Fruit fly (Drosophila melanogaster) S2 (cell line): Measurements from ENCODE around the gene kat-60L1.

Experiments
- CG8478 ChIP-seq: fragments of >200 bp; optimal IDR thresholded peaks from 2 replicates; lab custom pipeline; 2018
- CTCF ChIP-seq, 2 experiments: fragments of >200 bp; optimal IDR thresholded peaks; 2 replicates each; lab custom pipeline; 2018

Gene kat-60L1

dm6 chr3R:5789025-5789953 is 7.7 kb downstream of the kat-60L1 start, which contains the start of the genes Hat1 and Rpn5:
Gene Hat1, minus strand, starts transcription at chr3R:5789384.
Gene Rpn5, plus strand, starts transcription at chr3R:5789493.
- TF ChIP-seq CG8478 (lab: Kevin White, UChicago) (no peak), CTCF (optimal IDR thresholded peaks at IDR 0.05; lab: Kevin White, UChicago) (no peak)

dm6 chr3R:5791497-5791896 is 9.9 kb downstream of the kat-60L1 start, which contains the start of gene Hpf1:
Gene Hpf1, plus strand, starts transcription at chr3R:5791879.
- TF ChIP-seq CG8478 (lab: Kevin White, UChicago) (no peak), CTCF (optimal IDR thresholded peaks at IDR 0.05; lab: Kevin White, UChicago) (no peak)

dm6 chr3R:5794267-5795089 is 12.9 kb downstream of the kat-60L1 start, which contains the start of the genes PSMG1 and CG10979:
Gene PSMG1, minus strand, starts transcription at chr3R:5794317.
Gene CG10979, plus strand, starts transcription at chr3R:5794705.
- TF ChIP-seq CG8478 (lab: Kevin White, UChicago) (no peak), CTCF (optimal IDR thresholded peaks at IDR 0.05; lab: Kevin White, UChicago) (no peak)

dm6 chr3R:5797709-5798108 is 16.1 kb downstream of the kat-60L1 start:
- TF ChIP-seq CTCF (optimal IDR thresholded peaks at IDR 0.05; lab: Kevin White, UChicago) (no peak), CG8478 (lab: Kevin White, UChicago) (no peak)

DNA sequence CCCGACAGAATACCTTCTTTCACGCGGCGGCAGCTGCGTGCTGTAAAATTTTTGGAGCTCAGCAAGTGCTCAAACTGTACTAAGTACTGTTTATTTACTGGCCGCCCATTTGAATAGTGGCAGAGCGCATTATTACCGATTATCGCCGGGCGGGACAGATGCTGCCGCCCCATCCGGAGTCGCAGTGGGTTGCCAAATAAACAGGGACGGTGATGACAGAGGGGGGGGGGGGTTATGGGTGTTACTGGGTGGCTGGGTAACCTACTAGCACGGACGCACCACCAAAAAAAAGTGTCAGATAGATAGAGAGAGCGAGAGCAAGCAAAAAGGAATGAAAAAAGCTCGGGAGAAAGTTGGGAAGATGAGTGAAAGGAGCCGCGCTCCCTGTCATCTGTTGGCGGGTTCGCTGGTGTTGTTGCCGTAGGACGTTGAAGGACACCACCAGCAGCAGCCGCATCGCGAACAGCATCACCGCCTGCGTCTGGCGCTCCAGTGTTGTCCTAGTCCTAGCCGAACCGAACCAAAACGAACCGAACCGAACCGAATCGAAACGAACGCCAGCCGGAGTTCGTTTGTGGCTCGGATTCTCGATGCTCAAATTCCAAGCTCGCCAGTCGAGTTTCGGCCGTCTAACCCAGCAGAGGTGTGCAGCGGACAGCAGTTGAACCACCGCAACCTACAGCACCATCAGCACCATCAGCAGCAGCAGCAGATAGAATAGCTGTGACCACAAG is 20.3 kb downstream of the kat-60L1 start, which contains the start of gene CG11000:
TSS of gene CG11000 (plus strand) at position 626 of the 734 bp plus-strand sequence.
- no peak for TF ChIP-seq CTCF (optimal IDR thresholded peaks at IDR 0.05; lab: Kevin White, UChicago)
- TF ChIP-seq CG8478 (lab: Kevin White, UChicago): no peak

DNA sequence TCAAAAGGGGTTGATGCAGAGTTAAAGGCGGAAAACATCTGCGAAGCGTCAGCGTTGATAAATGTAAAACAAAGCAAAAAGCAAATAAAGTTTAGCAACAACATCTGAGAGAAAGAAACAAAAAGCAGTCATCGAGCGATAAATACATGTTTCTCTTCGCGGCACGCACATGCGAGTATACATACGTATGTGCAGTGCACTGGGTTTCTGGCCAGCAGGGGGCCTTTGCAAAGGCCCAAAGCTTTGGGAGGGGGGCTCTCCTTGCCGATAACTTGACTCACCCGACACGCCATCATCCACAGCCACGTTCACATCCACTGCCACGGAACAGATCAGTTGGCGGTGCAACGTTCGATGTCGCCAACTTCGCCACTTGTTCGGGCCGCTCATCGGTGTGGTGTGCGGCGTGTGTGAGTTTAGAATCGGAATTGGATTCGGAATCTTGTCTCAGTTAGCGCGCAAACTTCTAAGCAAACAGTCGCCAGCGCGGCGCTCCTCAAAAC is 31.6 kb downstream of the kat-60L1 start, which contains the start of gene CG42675:
TSS of gene CG42675 (plus strand) at position 453 of the 503 bp plus-strand sequence.
- no peak for TF ChIP-seq CG8478 (lab: Kevin White, UChicago)

DNA sequence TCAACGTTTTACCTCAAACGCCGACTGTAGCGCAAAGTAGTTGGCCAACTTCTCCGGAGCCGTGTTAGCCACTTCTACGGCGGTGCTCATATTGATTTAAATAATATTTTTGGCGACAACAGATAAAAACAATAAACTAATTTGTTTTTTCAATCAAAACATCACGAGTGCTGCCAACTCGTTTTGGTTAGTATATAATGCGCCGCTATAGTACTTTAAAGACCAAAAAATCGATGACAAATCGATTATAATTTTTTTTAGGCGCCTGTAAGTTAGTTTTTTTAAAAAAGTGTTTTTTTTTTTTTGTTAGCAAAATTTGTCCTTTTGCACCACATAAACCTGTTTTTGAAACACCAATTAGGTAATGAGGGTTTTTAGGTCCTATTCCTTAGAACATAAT is 39.7 kb downstream of the kat-60L1 start, which contains the start of gene Hpr1:
TSS of gene Hpr1 (minus strand) at position 198 of the 400 bp plus-strand sequence.
- TF ChIP-seq CG8478 (lab: Kevin White, UChicago) (no peak), CTCF (optimal IDR thresholded peaks at IDR 0.05; lab: Kevin White, UChicago) (no peak)

dm6 chr3R:5821750-5822149 is 40.2 kb downstream of the kat-60L1 start, which contains the start of gene CG46303:
Gene CG46303, plus strand, starts transcription at chr3R:5821972.
- TF ChIP-seq CTCF (optimal IDR thresholded peaks at IDR 0.05; lab: Kevin White, UChicago) (no peak), CG8478 (lab: Kevin White, UChicago) (no peak)

DNA sequence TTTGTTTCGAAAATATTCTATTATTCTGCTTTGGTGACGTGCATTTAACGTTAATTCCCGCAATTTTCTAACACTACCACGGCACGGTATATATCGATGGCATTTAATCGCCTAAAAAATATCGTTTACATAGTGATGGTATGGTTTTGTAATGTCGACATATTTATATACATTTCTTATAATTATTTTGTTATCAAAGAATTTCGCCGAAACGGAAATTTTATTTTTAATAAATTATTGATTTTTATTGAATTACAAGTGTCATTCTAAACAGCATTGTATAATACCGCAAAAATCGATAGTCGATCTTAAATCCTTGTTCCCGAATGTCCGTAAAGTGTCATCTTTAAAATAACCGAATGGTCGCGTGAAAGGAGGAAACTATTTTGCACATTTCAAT is 42.9 kb downstream of the kat-60L1 start, which contains the start of the genes Sec20 and dgrn:
TSS of gene Sec20 (minus strand) at position 77 of the 400 bp plus-strand sequence.
TSS of gene dgrn (plus strand) at position 160 of the 400 bp plus-strand sequence.
- TF ChIP-seq CTCF (optimal IDR thresholded peaks at IDR 0.05; lab: Kevin White, UChicago): no peak

dm6 chr3R:5829762-5830161 is 48.2 kb downstream of the kat-60L1 start, which contains the start of gene glob3:
Gene glob3, plus strand, starts transcription at chr3R:5830062.
- TF ChIP-seq CTCF (optimal IDR thresholded peaks at IDR 0.05; lab: Kevin White, UChicago): no peak
- TF ChIP-seq CG8478 (lab: Kevin White, UChicago): no peak

DNA sequence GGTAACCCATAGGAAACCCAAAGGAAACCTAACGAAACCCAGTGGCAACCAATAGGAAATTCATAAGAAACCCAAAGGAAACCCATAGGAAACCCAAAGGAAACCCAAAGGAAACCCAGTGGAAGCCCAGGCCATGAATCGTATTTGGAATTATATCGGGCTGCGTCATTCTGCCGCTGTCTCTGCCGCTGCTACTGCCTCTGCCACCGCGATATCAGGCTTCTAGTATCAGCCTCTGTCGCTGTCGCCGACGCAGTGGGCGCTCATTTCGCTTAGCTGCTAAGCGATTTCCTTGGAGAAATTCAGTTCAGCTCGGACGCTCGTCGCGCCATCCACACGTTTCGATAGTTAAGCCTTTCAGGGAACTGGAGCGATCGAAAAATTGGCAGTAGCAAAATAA is 49.8 kb downstream of the kat-60L1 start, which contains the start of gene CG1208:
TSS of gene CG1208 (plus strand) at position 301 of the 400 bp plus-strand sequence.
- TF ChIP-seq CTCF (optimal IDR thresholded peaks at IDR 0.05; lab: Kevin White, UChicago) (no peak), CG8478 (lab: Kevin White, UChicago) (no peak)

dm6 chr3R:5832345-5832981 is 50.9 kb downstream of the kat-60L1 start:
- TF ChIP-seq CG8478 (lab: Kevin White, UChicago): no peak
- TF ChIP-seq CTCF (optimal IDR thresholded peaks at IDR 0.05; lab: Kevin White, UChicago): no peak
